Worm (Caenorhabditis elegans) whole organism, L2 larva: ENCODE results near the gene F48E8.4.

ENCODE experiments used
- elt-3 ChIP-seq: sonication (generic microtip); optimal IDR thresholded peaks from 2 replicates; lab custom pipeline; 2017; ENCODE audit warnings: missing biosample characterization, missing genetic modification characterization
- nhr-77 ChIP-seq: fragments of 150-350 bp; optimal IDR thresholded peaks from 2 replicates; lab custom pipeline; 2014; ENCODE audit warnings: missing biosample characterization, missing genetic modification characterization

DNA sequence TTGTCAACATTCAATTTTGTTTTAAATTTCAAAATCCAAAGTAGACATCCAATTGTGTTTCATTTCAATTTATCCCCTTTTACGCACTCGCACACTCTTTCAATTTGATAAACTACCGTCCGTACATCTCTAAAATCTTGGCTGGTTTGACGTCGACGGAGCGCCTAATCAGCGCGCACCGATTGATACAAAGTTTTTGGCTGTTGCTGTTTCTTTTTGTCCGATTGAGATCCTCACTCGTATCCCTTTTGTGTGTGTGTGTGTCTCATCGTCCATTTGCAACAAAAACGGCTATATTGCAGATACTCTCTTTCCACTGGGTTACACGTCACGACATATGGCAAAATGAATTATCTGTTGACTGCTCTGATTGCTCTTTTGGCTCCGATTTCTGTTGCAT lies 20.8 kb downstream of the F48E8.4 start, which contains the start of gene lon-1:
- no peak for TF ChIP-seq nhr-77 (tag; lab: Kevin White, UChicago)
- TF ChIP-seq elt-3 (tag; lab: Kevin White, UChicago) = no peak
